Worm (Caenorhabditis elegans) whole organism, L2 larva: ENCODE measurements around the gene R08E5.1.

Experiments
- C34F6.9 ChIP-seq: fragments of 150-350 bp; optimal IDR thresholded peaks from 2 replicates; lab custom pipeline; 2014; ENCODE audit warnings: missing biosample characterization, missing genetic modification characterization
- R02D3.7 ChIP-seq: fragments of 150-350 bp; optimal IDR thresholded peaks from 2 replicates; lab custom pipeline; 2014; ENCODE audit warnings: missing biosample characterization, missing genetic modification characterization
- Y55F3AM.14 ChIP-seq: fragments of 200-800 bp; sonication (Bioruptor generic); optimal IDR thresholded peaks from 2 replicates; lab custom pipeline; 2018; ENCODE audit warnings: mild to moderate bottlenecking, missing genetic modification characterization, missing compliant biosample characterization
- ZK546.5 ChIP-seq: sonication (generic microtip); optimal IDR thresholded peaks from 2 replicates; lab custom pipeline; 2017; ENCODE audit warnings: missing biosample characterization, missing genetic modification characterization
- aly-2 ChIP-seq: fragments of 150-350 bp; optimal IDR thresholded peaks from 2 replicates; lab custom pipeline; 2014; ENCODE audit warnings: missing biosample characterization, missing genetic modification characterization
- ama-1 ChIP-seq: fragments of 150-350 bp; optimal IDR thresholded peaks from 2 replicates; lab custom pipeline; 2018; ENCODE audit warnings: inconsistent platforms
- blmp-1 ChIP-seq: sonication (generic microtip); optimal IDR thresholded peaks from 2 replicates; lab custom pipeline; 2017; ENCODE audit warnings: missing genetic modification characterization, mild to moderate bottlenecking, missing compliant biosample characterization, antibody characterized with exemption, moderate library complexity; ENCODE audit not compliant: insufficient read depth
- ceh-16 ChIP-seq: fragments of 150-350 bp; optimal IDR thresholded peaks from 2 replicates; lab custom pipeline; 2014; ENCODE audit warnings: missing biosample characterization, missing genetic modification characterization
- ceh-82 ChIP-seq: fragments of 150-350 bp; optimal IDR thresholded peaks from 2 replicates; lab custom pipeline; 2014; ENCODE audit warnings: missing biosample characterization, missing genetic modification characterization
- crh-2 ChIP-seq: sonication (generic microtip); optimal IDR thresholded peaks from 2 replicates; lab custom pipeline; 2017; ENCODE audit warnings: missing biosample characterization, missing genetic modification characterization
- dmd-4 ChIP-seq: sonication (generic microtip); optimal IDR thresholded peaks from 2 replicates; lab custom pipeline; 2017; ENCODE audit warnings: missing biosample characterization, missing genetic modification characterization
- egl-27 ChIP-seq: sonication (generic microtip); optimal IDR thresholded peaks from 3 replicates; lab custom pipeline; 2017; ENCODE audit warnings: missing biosample characterization, missing genetic modification reagents, missing genetic modification characterization
- elt-3 ChIP-seq: sonication (generic microtip); optimal IDR thresholded peaks from 2 replicates; lab custom pipeline; 2017; ENCODE audit warnings: missing biosample characterization, missing genetic modification characterization
- fos-1 ChIP-seq: fragments of 150-350 bp; optimal IDR thresholded peaks from 2 replicates; lab custom pipeline; 2014; ENCODE audit warnings: missing biosample characterization, missing genetic modification characterization
- gmeb-1 ChIP-seq: fragments of 150-350 bp; optimal IDR thresholded peaks from 2 replicates; lab custom pipeline; 2014; ENCODE audit warnings: missing biosample characterization, missing genetic modification characterization
- lin-13 ChIP-seq: fragments of 150-350 bp; optimal IDR thresholded peaks from 2 replicates; lab custom pipeline; 2014; ENCODE audit warnings: missing biosample characterization, missing genetic modification reagents, missing genetic modification characterization
- lin-39 ChIP-seq: fragments of 150-350 bp; optimal IDR thresholded peaks from 2 replicates; lab custom pipeline; 2014; ENCODE audit warnings: missing biosample characterization, missing genetic modification reagents, missing genetic modification characterization
- mab-5 ChIP-seq: fragments of 150-350 bp; optimal IDR thresholded peaks from 2 replicates; lab custom pipeline; 2014; ENCODE audit warnings: missing biosample characterization, missing genetic modification characterization
- mbf-1 ChIP-seq: sonication (generic microtip); optimal IDR thresholded peaks from 2 replicates; lab custom pipeline; 2017; ENCODE audit warnings: missing biosample characterization, missing genetic modification characterization
- nhr-12 ChIP-seq: fragments of 150-350 bp; optimal IDR thresholded peaks from 2 replicates; lab custom pipeline; 2014; ENCODE audit warnings: missing biosample characterization, missing genetic modification characterization
- nhr-129 ChIP-seq: fragments of 150-350 bp; optimal IDR thresholded peaks from 2 replicates; lab custom pipeline; 2014; ENCODE audit warnings: missing biosample characterization, missing genetic modification characterization
- nhr-23 ChIP-seq: fragments of 150-350 bp; optimal IDR thresholded peaks from 2 replicates; lab custom pipeline; 2014; ENCODE audit warnings: missing biosample characterization, missing genetic modification reagents, missing genetic modification characterization
- nhr-237 ChIP-seq: fragments of 150-350 bp; optimal IDR thresholded peaks from 2 replicates; lab custom pipeline; 2014; ENCODE audit warnings: missing biosample characterization, missing genetic modification characterization
- nhr-6 ChIP-seq: fragments of 150-350 bp; optimal IDR thresholded peaks from 2 replicates; lab custom pipeline; 2014; ENCODE audit warnings: missing biosample characterization, missing genetic modification characterization
- skn-1 ChIP-seq: sonication (generic microtip); optimal IDR thresholded peaks from 2 replicates; lab custom pipeline; 2017; ENCODE audit warnings: missing biosample characterization, missing genetic modification characterization
- sma-3 ChIP-seq: sonication (generic microtip); optimal IDR thresholded peaks from 2 replicates; lab custom pipeline; 2016; ENCODE audit warnings: missing genetic modification reagents, missing genetic modification characterization, missing compliant biosample characterization
- sma-9 ChIP-seq, 2 experiments: fragments of 150-350 bp in 1 of 2; sonication (generic microtip) in 1 of 2; optimal IDR thresholded peaks; 2 replicates each; lab custom pipeline; 2014 to 2016; ENCODE audit warnings: missing genetic modification characterization in 2 of 2, mild to moderate bottlenecking in 1 of 2, missing biosample characterization in 1 of 2, missing compliant biosample characterization in 1 of 2, missing genetic modification reagents in 1 of 2, moderate library complexity in 1 of 2
- unc-55 ChIP-seq: fragments of 150-350 bp; sonication (generic microtip); optimal IDR thresholded peaks from 3 replicates; lab custom pipeline; 2014; ENCODE audit warnings: missing biosample characterization, missing genetic modification reagents, missing genetic modification characterization
- zag-1 ChIP-seq: fragments of 150-350 bp; optimal IDR thresholded peaks from 2 replicates; lab custom pipeline; 2014; ENCODE audit warnings: missing biosample characterization, missing genetic modification characterization
- ztf-1 ChIP-seq: fragments of 200-800 bp; sonication (Bioruptor generic); conservative IDR thresholded peaks from 2 replicates; pipeline ENCODE4 v1.3.6; 2022; ENCODE audit warnings: missing genetic modification characterization, missing compliant biosample characterization
- ztf-11 ChIP-seq: sonication (generic microtip); optimal IDR thresholded peaks from 2 replicates; lab custom pipeline; 2017; ENCODE audit warnings: missing biosample characterization, missing genetic modification characterization
- ztf-4 ChIP-seq: fragments of 150-350 bp; optimal IDR thresholded peaks from 2 replicates; lab custom pipeline; 2014; ENCODE audit warnings: missing biosample characterization, missing genetic modification characterization

Gene R08E5.1

DNA sequence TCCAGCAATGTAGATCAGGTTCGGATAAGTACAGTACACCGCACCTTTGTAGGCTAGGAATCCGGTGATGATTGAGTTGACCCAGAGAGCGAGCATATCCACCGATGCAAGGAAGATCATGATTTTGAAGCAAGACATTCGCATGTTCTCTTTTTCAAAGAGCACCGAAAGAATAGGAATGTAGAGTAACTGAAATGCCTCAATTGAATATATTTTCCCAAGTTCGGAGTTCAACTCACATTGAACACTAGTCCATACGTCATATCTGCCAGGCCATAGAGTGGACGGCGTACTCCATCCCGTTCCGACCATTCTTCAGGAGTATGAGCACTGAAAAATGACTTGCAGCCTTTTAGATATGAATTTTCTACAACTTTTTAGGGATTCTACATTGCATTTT lies 28.4 kb upstream of the R08E5.1 start:
- TF ChIP-seq gmeb-1 (tag; lab: Kevin White, UChicago) (no peak), nhr-237 (tag; lab: Kevin White, UChicago) (no peak), skn-1 (no peak), nhr-12 (tag; lab: Kevin White, UChicago) (no peak), ama-1 (lab: Kevin White, UChicago) (no peak), R02D3.7 (tag; lab: Kevin White, UChicago) (no peak), sma-9 (GFP tag; optimal IDR thresholded peaks at IDR 0.05; lab: Kevin White, UChicago) (no peak), sma-9 (tag; optimal IDR thresholded peaks at IDR 0.05; lab: Kevin White, UChicago) (no peak), zag-1 (tag; lab: Kevin White, UChicago) (no peak), fos-1 (tag; lab: Kevin White, UChicago) (no peak), ceh-16 (tag; lab: Kevin White, UChicago) (no peak), ztf-4 (tag; lab: Kevin White, UChicago) (no peak), aly-2 (tag; lab: Kevin White, UChicago) (no peak), lin-39 (tag; lab: Kevin White, UChicago) (no peak), nhr-23 (tag; lab: Kevin White, UChicago) (no peak), mab-5 (no peak), unc-55 (GFP tag; lab: Kevin White, UChicago) (no peak), ceh-82 (no peak), lin-13 (GFP tag; lab: Kevin White, UChicago) (no peak), egl-27 (tag; lab: Kevin White, UChicago) (no peak)
- TF ChIP-seq, all 48 proteins: peak for 0

DNA sequence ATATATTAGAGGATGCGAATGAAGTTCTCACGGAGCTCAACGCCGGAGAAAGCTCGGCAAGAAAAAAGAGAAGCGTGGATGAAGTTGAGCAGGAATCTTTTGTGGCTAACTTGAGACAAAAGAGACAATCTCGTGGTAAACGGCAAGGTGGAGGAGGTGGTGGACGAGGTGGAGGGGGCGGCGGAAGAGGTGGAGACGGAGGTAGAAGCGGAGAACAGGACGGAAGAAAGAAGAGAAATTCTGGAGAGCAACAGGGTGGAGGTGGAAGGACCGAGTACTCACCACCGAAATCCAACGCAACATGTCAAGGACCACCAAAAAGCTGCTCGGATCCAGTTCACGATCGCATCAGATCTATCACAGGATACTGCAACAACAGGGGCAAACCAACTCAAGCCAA lies 19.1 kb upstream of the R08E5.1 start:
- TF ChIP-seq Y55F3AM.14 (GFP tag; lab: Kevin White, UChicago): no peak

DNA sequence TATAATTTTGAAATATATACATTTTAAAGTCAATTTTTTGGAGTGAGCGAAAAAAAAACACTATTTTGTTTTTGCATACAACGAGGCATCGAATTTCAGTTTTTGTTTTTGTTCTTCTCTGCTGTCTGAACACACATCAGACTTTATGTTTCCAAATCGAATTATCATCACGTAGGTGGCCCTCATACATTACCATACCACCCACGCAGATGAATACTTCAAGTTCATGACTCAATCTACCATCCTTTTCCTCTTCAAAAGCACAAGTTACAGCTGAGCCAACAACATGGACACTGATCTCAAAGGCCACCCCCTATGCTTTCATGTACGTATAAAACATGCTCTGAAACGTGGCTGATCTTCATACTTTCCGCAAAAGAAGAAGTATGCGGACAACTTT lies 18.5 kb upstream of the R08E5.1 start, which contains the start of gene R08F11.7:
TSS of gene R08F11.7 (plus strand) at position 301 of the 400 bp plus-strand sequence.
- TF ChIP-seq elt-3 (tag; lab: Kevin White, UChicago): no peak
- no peak for TF ChIP-seq nhr-12 (tag; lab: Kevin White, UChicago)
- TF ChIP-seq nhr-237 (tag; lab: Kevin White, UChicago): no peak
- no peak for TF ChIP-seq ZK546.5
- no peak for TF ChIP-seq gmeb-1 (tag; lab: Kevin White, UChicago)

DNA sequence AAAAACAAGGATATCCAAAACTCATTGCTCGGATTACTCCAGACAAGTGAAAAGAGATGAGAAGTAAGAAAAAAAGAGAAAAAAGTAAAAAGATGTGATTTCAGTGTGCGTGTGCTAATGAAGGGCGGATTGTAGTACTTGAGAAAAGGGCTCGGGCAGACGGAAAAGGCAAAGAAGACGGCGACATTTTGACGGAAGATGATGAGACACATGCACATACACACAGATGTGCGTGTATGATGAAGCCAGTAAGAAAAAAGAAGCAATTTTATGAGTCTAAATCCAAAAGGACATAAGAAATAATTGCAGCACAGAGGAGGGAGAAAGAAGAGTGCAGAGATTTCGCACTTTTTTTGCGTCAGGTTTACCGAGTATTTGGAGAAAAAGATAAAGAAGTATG lies 17.2 kb upstream of the R08E5.1 start:
- TF ChIP-seq C34F6.9 (tag; lab: Kevin White, UChicago) (peak; percentile 21), ceh-16 (tag; lab: Kevin White, UChicago) (no peak), ztf-11 (tag; lab: Kevin White, UChicago) (no peak)

DNA sequence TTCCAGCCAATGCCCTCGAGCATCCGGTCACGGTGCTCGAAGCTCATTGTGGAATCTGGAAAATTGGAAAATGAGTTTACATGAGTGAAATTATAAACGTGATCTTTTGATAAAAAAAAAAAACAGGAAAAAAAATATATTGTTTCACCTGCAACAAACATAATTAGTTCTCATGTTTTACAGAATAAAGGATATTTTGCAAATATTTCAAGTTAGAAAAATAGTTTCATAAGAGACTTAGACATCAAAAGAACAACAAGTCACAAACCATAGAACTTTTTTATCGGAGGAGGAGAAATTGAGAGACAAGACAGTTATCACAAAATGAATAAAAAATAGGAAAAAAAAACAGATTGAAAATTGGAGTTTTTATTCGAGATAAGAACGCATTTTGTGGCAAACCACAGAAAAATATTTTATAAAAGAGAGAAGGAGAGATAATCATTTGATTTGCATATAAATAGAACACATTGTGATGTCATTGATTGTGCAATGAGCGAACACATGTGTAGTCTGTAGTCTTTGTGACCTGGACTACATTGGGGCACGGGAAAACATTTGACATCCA lies 12.9 kb upstream of the R08E5.1 start, which contains the start of gene R08F11.1:
TSS of gene R08F11.1 (minus strand) at position 51 of the 568 bp plus-strand sequence.
- TF ChIP-seq ceh-16 (tag; lab: Kevin White, UChicago) (no peak), fos-1 (tag; lab: Kevin White, UChicago) (peak; percentile 26), zag-1 (tag; lab: Kevin White, UChicago) (no peak), mab-5 (no peak), gmeb-1 (tag; lab: Kevin White, UChicago) (peak; percentile 15), dmd-4 (tag; lab: Kevin White, UChicago) (no peak)

DNA sequence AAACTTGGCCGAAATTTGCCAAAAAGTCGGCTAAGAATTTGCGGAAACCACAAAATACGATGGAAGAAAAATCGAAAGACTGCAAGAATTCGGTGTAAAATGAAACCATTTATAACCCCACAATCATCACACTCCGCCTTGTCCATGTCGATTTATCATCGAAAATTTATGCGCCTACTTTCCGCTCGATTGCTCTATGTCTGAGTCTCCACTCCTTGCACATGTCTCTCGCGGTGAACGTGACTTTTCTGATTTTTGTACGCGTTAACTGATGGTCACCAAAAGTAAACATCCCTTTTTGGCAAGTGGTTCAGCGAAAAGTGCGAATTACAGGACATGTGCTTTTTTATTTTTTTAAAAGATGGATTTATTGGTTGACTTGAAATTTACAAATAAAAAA lies 5.6 kb upstream of the R08E5.1 start:
- TF ChIP-seq ceh-16 (tag; lab: Kevin White, UChicago): no peak
- TF ChIP-seq sma-3: no peak
- TF ChIP-seq egl-27 (tag; lab: Kevin White, UChicago): no peak
- no peak for TF ChIP-seq nhr-6 (tag; lab: Kevin White, UChicago)
- peak; percentile 49 for TF ChIP-seq gmeb-1 (tag; lab: Kevin White, UChicago)
- TF ChIP-seq sma-9 (GFP tag; optimal IDR thresholded peaks at IDR 0.05; lab: Kevin White, UChicago): peak; percentile 31
- no peak for TF ChIP-seq sma-9 (tag; optimal IDR thresholded peaks at IDR 0.05; lab: Kevin White, UChicago)
- no peak for TF ChIP-seq mbf-1
- TF ChIP-seq ztf-1: no peak
- peak; percentile 61 for TF ChIP-seq fos-1 (tag; lab: Kevin White, UChicago)
- no peak for TF ChIP-seq crh-2 (tag; lab: Kevin White, UChicago)
- peak; percentile 16 for TF ChIP-seq nhr-129 (tag; lab: Kevin White, UChicago)
- no peak for TF ChIP-seq blmp-1 (tag; lab: Kevin White, UChicago)
